Worm (Caenorhabditis elegans) whole organism, L3 larva: Measurements from ENCODE around the gene nlp-3.

Experiments used
- ZK546.5 ChIP-seq: sonication (generic microtip); optimal IDR thresholded peaks from 2 replicates; lab custom pipeline; 2017; ENCODE audit warnings: missing biosample characterization, missing genetic modification characterization
- ceh-9 ChIP-seq: sonication (generic microtip); optimal IDR thresholded peaks from 2 replicates; lab custom pipeline; 2018; ENCODE audit warnings: missing biosample characterization, missing genetic modification characterization
- elt-3 ChIP-seq, 3 experiments: fragments of 150-350 bp in 1 of 3; sonication (generic microtip) in 2 of 3; optimal IDR thresholded peaks; 2 replicates in 2 of 3; 4 replicates in 1 of 3; lab custom pipeline; 2014 to 2017; ENCODE audit warnings: missing biosample characterization in 3 of 3, missing genetic modification characterization in 3 of 3
- hmg-11 ChIP-seq: sonication (generic microtip); optimal IDR thresholded peaks from 2 replicates; lab custom pipeline; 2016; ENCODE audit warnings: missing genetic modification characterization, missing compliant biosample characterization
- nfya-1 ChIP-seq: sonication (generic microtip); optimal IDR thresholded peaks from 2 replicates; lab custom pipeline; 2017; ENCODE audit warnings: missing genetic modification characterization, mild to moderate bottlenecking, missing compliant biosample characterization, antibody characterized with exemption, moderate library complexity; ENCODE audit not compliant: insufficient read depth
- nhr-67 ChIP-seq: fragments of 150-350 bp; optimal IDR thresholded peaks from 2 replicates; lab custom pipeline; 2014; ENCODE audit warnings: missing biosample characterization, missing genetic modification characterization
- skn-1 ChIP-seq: fragments of 150-350 bp; optimal IDR thresholded peaks from 2 replicates; lab custom pipeline; 2014; ENCODE audit warnings: missing biosample characterization, missing genetic modification characterization
- unc-39 ChIP-seq: sonication (generic microtip); optimal IDR thresholded peaks from 4 replicates; lab custom pipeline; 2017; ENCODE audit warnings: missing biosample characterization, missing genetic modification characterization
- ztf-11 ChIP-seq: fragments of 150-350 bp; optimal IDR thresholded peaks from 2 replicates; lab custom pipeline; 2014; ENCODE audit warnings: missing biosample characterization, missing genetic modification characterization
- ztf-4 ChIP-seq: fragments of 150-350 bp; optimal IDR thresholded peaks from 2 replicates; lab custom pipeline; 2014; ENCODE audit warnings: missing biosample characterization, missing genetic modification characterization

DNA sequence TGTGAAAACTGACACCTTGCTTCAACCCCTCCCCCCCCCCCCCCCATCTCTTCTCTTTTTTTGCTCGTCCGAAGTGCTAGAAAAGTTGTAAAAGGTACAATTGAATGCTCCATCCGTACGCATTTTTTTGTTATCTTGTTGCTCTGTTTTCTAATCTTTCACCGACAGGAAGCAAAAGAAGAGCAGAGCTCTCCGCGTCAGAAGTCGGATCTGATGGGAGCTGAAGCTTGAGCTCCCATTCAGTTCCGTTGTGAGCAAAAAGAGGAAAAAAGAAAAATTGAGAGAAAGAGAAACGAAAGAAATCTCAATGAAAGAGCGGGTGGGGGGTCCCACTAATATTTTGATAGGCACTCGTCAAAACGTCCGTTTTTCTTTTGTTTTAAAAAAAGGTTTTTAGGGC lies 28.7 kb upstream of the nlp-3 start:
- TF ChIP-seq ceh-9 (no peak), hmg-11 (tag; lab: Kevin White, UChicago) (no peak), nhr-67 (tag; lab: Kevin White, UChicago) (no peak), ztf-11 (tag; lab: Kevin White, UChicago) (no peak), ztf-4 (no peak), elt-3 (tag; optimal IDR thresholded peaks at IDR 0.05; lab: Kevin White, UChicago) (no peak), ZK546.5 (tag; lab: Kevin White, UChicago) (no peak), skn-1 (tag; lab: Kevin White, UChicago) (no peak), nfya-1 (tag; lab: Kevin White, UChicago) (peak; percentile 7), unc-39 (tag; lab: Kevin White, UChicago) (no peak)
